Fruit fly (Drosophila melanogaster) S2 (cell line): ENCODE data around the gene CG9664.

Experiments
- CG8478 ChIP-seq: fragments of >200 bp; optimal IDR thresholded peaks from 2 replicates; lab custom pipeline; 2018
- CTCF ChIP-seq, 2 experiments: fragments of >200 bp; optimal IDR thresholded peaks; 2 replicates each; lab custom pipeline; 2018

- TF ChIP-seq CG8478 (lab: Kevin White, UChicago) (no peak), CTCF (optimal IDR thresholded peaks at IDR 0.05; lab: Kevin White, UChicago) (no peak)
Observed at dm6 chr2L:3280484-3280993, 14.0 kb downstream of the CG9664 start, which contains the start of gene OtopLb.
